Fruit fly (Drosophila melanogaster): Measurements from ENCODE around the gene HLH4C.

dm6 chrX:4630836-4631235, 16.4 kb downstream of the HLH4C start, which contains the start of gene Alms1b:
- TF ChIP-seq CG8478 (optimal IDR thresholded peaks at IDR 0.05) (no peak), CTCF (optimal IDR thresholded peaks at IDR 0.05) (no peak)

Measured in S2 (cell line).